Worm (Caenorhabditis elegans) whole organism, late embryonic: ENCODE results near the gene Y37D8A.26.

Experiments
- ceh-19 ChIP-seq: fragments of 200-800 bp; sonication (Bioruptor generic); optimal IDR thresholded peaks from 2 replicates; lab custom pipeline; 2018; ENCODE audit warnings: mild to moderate bottlenecking, missing genetic modification characterization, missing compliant biosample characterization
- fax-1 ChIP-seq: sonication (generic microtip); optimal IDR thresholded peaks from 2 replicates; lab custom pipeline; 2016; ENCODE audit warnings: missing genotype, missing genetic modification characterization, missing compliant biosample characterization
- fkh-6 ChIP-seq: sonication (generic microtip); optimal IDR thresholded peaks from 2 replicates; lab custom pipeline; 2016; ENCODE audit warnings: missing genetic modification characterization, missing compliant biosample characterization
- hlh-30 ChIP-seq: sonication (generic microtip); optimal IDR thresholded peaks from 2 replicates; lab custom pipeline; 2017; ENCODE audit warnings: antibody characterized with exemption, missing genetic modification characterization, missing compliant biosample characterization; ENCODE audit not compliant: insufficient read depth
- pqm-1 ChIP-seq: sonication (generic microtip); optimal IDR thresholded peaks from 2 replicates; lab custom pipeline; 2016; ENCODE audit warnings: missing genetic modification characterization, missing compliant biosample characterization
- pros-1 ChIP-seq: fragments of 150-350 bp; optimal IDR thresholded peaks from 2 replicates; lab custom pipeline; 2014; ENCODE audit warnings: missing biosample characterization, missing genetic modification reagents, missing genetic modification characterization
- rnt-1 ChIP-seq: sonication (generic microtip); optimal IDR thresholded peaks from 2 replicates; lab custom pipeline; 2016; ENCODE audit warnings: missing genetic modification characterization, missing compliant biosample characterization
- sox-2 ChIP-seq: fragments of 200-800 bp; sonication (Bioruptor generic); IDR thresholded peaks from 2 replicates; pipeline ENCODE4 v1.3.6; 2022; ENCODE audit warnings: missing genetic modification reagents, missing genetic modification characterization, missing compliant biosample characterization
- tbx-2 ChIP-seq: sonication (generic microtip); optimal IDR thresholded peaks from 2 replicates; lab custom pipeline; 2016; ENCODE audit warnings: missing genetic modification characterization, missing compliant biosample characterization

DNA sequence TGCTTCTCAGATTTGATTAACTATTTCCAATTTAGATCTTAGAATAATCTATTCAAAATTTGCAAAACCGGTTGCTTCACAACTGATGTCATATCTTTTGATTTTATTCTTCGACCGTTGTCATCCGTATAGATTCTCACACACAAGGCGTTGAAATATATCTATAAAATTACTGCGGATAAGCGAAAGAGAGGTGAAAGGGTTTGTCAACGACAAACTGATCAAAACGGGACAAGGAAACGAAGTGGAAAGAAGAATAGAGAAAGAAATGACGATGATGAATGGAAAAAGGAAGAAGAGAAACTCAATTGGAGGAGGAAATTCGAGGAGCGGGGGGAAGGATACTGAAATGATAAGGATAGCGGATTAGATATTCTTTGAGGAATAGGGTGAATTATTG, 5.5 kb downstream of the Y37D8A.26 start:
- TF ChIP-seq pqm-1 (tag; lab: Kevin White, UChicago) (no peak), fax-1 (tag; lab: Kevin White, UChicago) (no peak), sox-2 (GFP tag; lab: Robert Waterston, UW) (no peak), pros-1 (no peak), fkh-6 (tag; lab: Kevin White, UChicago) (no peak), hlh-30 (tag; lab: Kevin White, UChicago) (no peak), tbx-2 (tag; lab: Kevin White, UChicago) (no peak), rnt-1 (tag; lab: Kevin White, UChicago) (no peak), ceh-19 (GFP tag; lab: Kevin White, UChicago) (no peak)
